Worm (Caenorhabditis elegans) whole organism, L2 larva: ENCODE results near the gene igcm-4.

Source experiments
- mab-5 ChIP-seq: fragments of 150-350 bp; optimal IDR thresholded peaks from 2 replicates; lab custom pipeline; 2014; ENCODE audit warnings: missing biosample characterization, missing genetic modification characterization
- nhr-10 ChIP-seq: sonication (generic microtip); optimal IDR thresholded peaks from 2 replicates; lab custom pipeline; 2017; ENCODE audit warnings: missing biosample characterization, missing genetic modification characterization
- nhr-12 ChIP-seq: fragments of 150-350 bp; optimal IDR thresholded peaks from 2 replicates; lab custom pipeline; 2014; ENCODE audit warnings: missing biosample characterization, missing genetic modification characterization
- unc-62 ChIP-seq: fragments of 150-350 bp; optimal IDR thresholded peaks from 2 replicates; lab custom pipeline; 2014; ENCODE audit warnings: missing biosample characterization, missing genetic modification reagents, missing genetic modification characterization

- TF ChIP-seq unc-62 (GFP tag; lab: Kevin White, UChicago) (no peak), nhr-10 (tag; lab: Kevin White, UChicago) (no peak), mab-5 (no peak), nhr-12 (tag; lab: Kevin White, UChicago) (no peak)
Observed at ce11 chrX:2039358-2039757, 6.8 kb downstream of the igcm-4 start, which contains the start of gene smex-2.
